ENCODE assay signal across 1 fruit fly cellular context in the genomic region with DNA sequence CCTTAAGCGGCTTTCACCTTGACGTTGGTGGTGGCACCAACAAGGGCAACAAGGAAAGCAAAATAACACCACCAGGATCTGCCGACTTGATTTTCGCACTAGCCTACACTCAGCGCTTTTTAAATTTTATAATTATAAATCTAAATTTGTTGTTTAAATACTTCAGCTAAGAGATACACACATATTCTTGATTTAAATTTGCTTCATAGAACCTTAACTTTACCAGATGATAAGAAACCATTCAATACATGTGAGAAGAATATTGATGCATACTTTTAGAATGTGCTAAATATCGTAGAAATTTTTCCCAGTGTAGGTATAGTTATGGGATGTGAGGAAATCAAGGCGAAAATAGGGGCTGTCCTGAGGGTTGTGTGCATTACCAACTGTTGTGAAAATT.
TF ChIP-seq lines count a peak whose summit lies in the region.

No protein-coding gene starts in this region.

TF ChIP-seq in whole organism, embryonic, 481 proteins besides CTCF, POLR2A, EP300 and RAD21 (continued from another document and continues in another):
- TF ChIP-seq lab (GFP tag; optimal IDR thresholded peaks at IDR 0.05; lab: Kevin White, UChicago) (peak; percentile 18), CG6272 (GFP tag; IDR thresholded peaks at IDR 0.05; lab: Robert Waterston, UW) (no peak), HHEX (GFP tag; optimal IDR thresholded peaks at IDR 0.05; lab: Kevin White, UChicago) (no peak), CG16779 (GFP tag; IDR thresholded peaks at IDR 0.05; lab: Robert Waterston, UW) (no peak), CG8388 (GFP tag; optimal IDR thresholded peaks at IDR 0.05; lab: Kevin White, UChicago) (peak; percentile 44), Nf-YC (tag; optimal IDR thresholded peaks at IDR 0.05; lab: Kevin White, UChicago) (no peak), Neu2 (GFP tag; optimal IDR thresholded peaks at IDR 0.05; lab: Kevin White, UChicago; ENCODE audit: borderline replicate concordance) (no peak), CG14860 (GFP tag; IDR thresholded peaks at IDR 0.05; lab: Robert Waterston, UW; ENCODE audit: partially characterized antibody) (no peak), Doc3 (GFP tag; IDR thresholded peaks at IDR 0.05; lab: Robert Waterston, UW; ENCODE audit: partially characterized antibody) (no peak), Deaf1 (tag; optimal IDR thresholded peaks at IDR 0.05; lab: Kevin White, UChicago) (no peak), MESR4 (GFP tag; optimal IDR thresholded peaks at IDR 0.05; lab: Kevin White, UChicago) (no peak), eyg (GFP tag; optimal IDR thresholded peaks at IDR 0.05; lab: Kevin White, UChicago) (no peak), p53 (GFP tag; optimal IDR thresholded peaks at IDR 0.05; lab: Kevin White, UChicago) (no peak), CG3995 (GFP tag; optimal IDR thresholded peaks at IDR 0.05; lab: Kevin White, UChicago) (no peak), wdn (GFP tag; IDR thresholded peaks at IDR 0.05; lab: Robert Waterston, UW) (no peak), emc (GFP tag; optimal IDR thresholded peaks at IDR 0.05; lab: Kevin White, UChicago) (no peak), az2 (GFP tag; optimal IDR thresholded peaks at IDR 0.05; lab: Kevin White, UChicago) (peak; percentile 8), pb (GFP tag; optimal IDR thresholded peaks at IDR 0.05; lab: Kevin White, UChicago) (no peak), CG33557 (GFP tag; optimal IDR thresholded peaks at IDR 0.05; lab: Kevin White, UChicago) (peak; percentile 18), Ets65A (GFP tag; lab: Kevin White, UChicago) (no peak), Xrp1 (GFP tag; IDR thresholded peaks at IDR 0.05; lab: Robert Waterston, UW) (peak; percentile 61; the same call in 1 of the 2 replicates), fd96Cb (tag; optimal IDR thresholded peaks at IDR 0.05; lab: Kevin White, UChicago) (peak; percentile 50), hb (GFP tag; IDR thresholded peaks at IDR 0.05; lab: Robert Waterston, UW; ENCODE audit: partially characterized antibody) (no peak), CG17385 (GFP tag; optimal IDR thresholded peaks at IDR 0.05; lab: Kevin White, UChicago) (no peak), gro (GFP tag; optimal IDR thresholded peaks at IDR 0.05; lab: Kevin White, UChicago) (no peak), CG34224 (GFP tag; IDR thresholded peaks at IDR 0.05; lab: Robert Waterston, UW; ENCODE audit: partially characterized antibody) (no peak), cad (GFP tag; optimal IDR thresholded peaks at IDR 0.05; lab: Kevin White, UChicago) (no peak), Elba2 (GFP tag; optimal IDR thresholded peaks at IDR 0.05; lab: Kevin White, UChicago) (no peak), Dbx (GFP tag; IDR thresholded peaks at IDR 0.05; lab: Robert Waterston, UW) (no peak), tin (GFP tag; optimal IDR thresholded peaks at IDR 0.05; lab: Kevin White, UChicago) (no peak), CG30020 (tag; optimal IDR thresholded peaks at IDR 0.05; lab: Kevin White, UChicago) (no peak), unc-4 (GFP tag; IDR thresholded peaks at IDR 0.05; lab: Robert Waterston, UW; ENCODE audit: partially characterized antibody) (no peak), Dref (GFP tag; IDR thresholded peaks at IDR 0.05; lab: Robert Waterston, UW) (no peak), CG11456 (GFP tag; IDR thresholded peaks at IDR 0.05; lab: Robert Waterston, UW) (no peak), insv (GFP tag; optimal IDR thresholded peaks at IDR 0.05; lab: Kevin White, UChicago) (no peak), CG10209 (GFP tag; optimal IDR thresholded peaks at IDR 0.05; lab: Kevin White, UChicago) (no peak), CG32532 (GFP tag; IDR thresholded peaks at IDR 0.05; lab: Robert Waterston, UW) (no peak), CG4424 (GFP tag; optimal IDR thresholded peaks at IDR 0.05; lab: Kevin White, UChicago) (peak; percentile 6), nom (GFP tag; optimal IDR thresholded peaks at IDR 0.05; lab: Kevin White, UChicago) (no peak), CG17361 (GFP tag; IDR thresholded peaks at IDR 0.05; lab: Robert Waterston, UW) (peak; percentile 50; the same call in 2 of the 3 replicates), CG4360 (GFP tag; IDR thresholded peaks at IDR 0.05; lab: Robert Waterston, UW) (no peak), pros (GFP tag; optimal IDR thresholded peaks at IDR 0.05; lab: Kevin White, UChicago) (peak; percentile 90), Poxn (GFP tag; IDR thresholded peaks at IDR 0.05; lab: Robert Waterston, UW) (no peak), CG18476 (GFP tag; optimal IDR thresholded peaks at IDR 0.05; lab: Kevin White, UChicago) (no peak), ATbp (GFP tag; optimal IDR thresholded peaks at IDR 0.05; lab: Kevin White, UChicago) (no peak), bab2 (GFP tag; optimal IDR thresholded peaks at IDR 0.05; lab: Kevin White, UChicago) (no peak), H15 (GFP tag; IDR thresholded peaks at IDR 0.05; lab: Robert Waterston, UW) (no peak), yki (optimal IDR thresholded peaks at IDR 0.05; lab: Kevin White, UChicago) (no peak), unpg (GFP tag; optimal IDR thresholded peaks at IDR 0.05; lab: Kevin White, UChicago) (peak; percentile 38), MBD-R2 (GFP tag; IDR thresholded peaks at IDR 0.05; lab: Robert Waterston, UW) (no peak), Sry-δ (GFP tag; optimal IDR thresholded peaks at IDR 0.05; lab: Kevin White, UChicago) (no peak), Gug (GFP tag; IDR thresholded peaks at IDR 0.05; lab: Robert Waterston, UW) (no peak), CG1792 (GFP tag; optimal IDR thresholded peaks at IDR 0.05; lab: Kevin White, UChicago) (no peak), CG5245 (GFP tag; optimal IDR thresholded peaks at IDR 0.05; lab: Kevin White, UChicago) (no peak), CG6854 (GFP tag; optimal IDR thresholded peaks at IDR 0.05; lab: Kevin White, UChicago) (no peak), Ptx1 (GFP tag; IDR thresholded peaks at IDR 0.05; lab: Robert Waterston, UW) (no peak), Hmr (GFP tag; optimal IDR thresholded peaks at IDR 0.05; lab: Kevin White, UChicago) (no peak), Ets97D (GFP tag; optimal IDR thresholded peaks at IDR 0.05; lab: Kevin White, UChicago) (no peak), GATAe (GFP tag; conservative IDR thresholded peaks at IDR 0.05; lab: Robert Waterston, UW) (no peak), scrt (GFP tag; optimal IDR thresholded peaks at IDR 0.05; lab: Kevin White, UChicago) (no peak), caup (GFP tag; optimal IDR thresholded peaks at IDR 0.05; lab: Kevin White, UChicago; ENCODE audit: severe bottlenecking) (no peak), dmrt11E (tag; optimal IDR thresholded peaks at IDR 0.05; lab: Kevin White, UChicago) (peak; percentile 72), vvl (GFP tag; IDR thresholded peaks at IDR 0.05; lab: Robert Waterston, UW) (0 out of 2 replicates have a peak, but pooled peaks have one; percentile 10), z (GFP tag; IDR thresholded peaks at IDR 0.05; lab: Robert Waterston, UW) (no peak), CrebB (tag; optimal IDR thresholded peaks at IDR 0.05; lab: Kevin White, UChicago) (no peak), Atf3 (GFP tag; optimal IDR thresholded peaks at IDR 0.05; lab: Kevin White, UChicago) (no peak), Dad (GFP tag; optimal IDR thresholded peaks at IDR 0.05; lab: Kevin White, UChicago) (no peak), aop (GFP tag; IDR thresholded peaks at IDR 0.05; lab: Robert Waterston, UW) (no peak), CG11398 (GFP tag; optimal IDR thresholded peaks at IDR 0.05; lab: Kevin White, UChicago) (no peak), h (optimal IDR thresholded peaks at IDR 0.05; lab: Kevin White, UChicago) (no peak), Mrtf (GFP tag; IDR thresholded peaks at IDR 0.05; lab: Robert Waterston, UW) (no peak), CG12659 (GFP tag; optimal IDR thresholded peaks at IDR 0.05; lab: Kevin White, UChicago) (no peak), sens-2 (GFP tag; IDR thresholded peaks at IDR 0.05; lab: Robert Waterston, UW) (no peak), hbn (GFP tag; IDR thresholded peaks at IDR 0.05; lab: Robert Waterston, UW; ENCODE audit: partially characterized antibody) (no peak), CG10267 (tag; optimal IDR thresholded peaks at IDR 0.05; lab: Kevin White, UChicago) (peak; percentile 56), CG4730 (GFP tag; IDR thresholded peaks at IDR 0.05; lab: Robert Waterston, UW) (no peak), CG17912 (GFP tag; optimal IDR thresholded peaks at IDR 0.05; lab: Kevin White, UChicago) (no peak), sim (GFP tag; IDR thresholded peaks at IDR 0.05; lab: Robert Waterston, UW) (no peak), gcm2 (GFP tag; optimal IDR thresholded peaks at IDR 0.05; lab: Kevin White, UChicago) (no peak), CHES-1-like (GFP tag; optimal IDR thresholded peaks at IDR 0.05; lab: Kevin White, UChicago) (no peak), BEAF-32 (GFP tag; optimal IDR thresholded peaks at IDR 0.05; lab: Kevin White, UChicago) (no peak), HLH4C (GFP tag; IDR thresholded peaks at IDR 0.05; lab: Robert Waterston, UW; ENCODE audit: partially characterized antibody) (no peak), CG17186 (GFP tag; optimal IDR thresholded peaks at IDR 0.05; lab: Kevin White, UChicago) (no peak), Hand (GFP tag; optimal IDR thresholded peaks at IDR 0.05; lab: Kevin White, UChicago) (no peak), CG32772 (GFP tag; IDR thresholded peaks at IDR 0.05; lab: Robert Waterston, UW) (no peak), Ada2b (GFP tag; IDR thresholded peaks at IDR 0.05; lab: Robert Waterston, UW) (no peak), Rx (GFP tag; IDR thresholded peaks at IDR 0.05; lab: Robert Waterston, UW) (no peak), CG15479 (GFP tag; optimal IDR thresholded peaks at IDR 0.05; lab: Kevin White, UChicago) (no peak), stc (GFP tag; IDR thresholded peaks at IDR 0.05; lab: Robert Waterston, UW) (no peak), rib (GFP tag; IDR thresholded peaks at IDR 0.05; lab: Robert Waterston, UW) (no peak), da (GFP tag; optimal IDR thresholded peaks at IDR 0.05; lab: Kevin White, UChicago) (no peak), prd (optimal IDR thresholded peaks at IDR 0.05; lab: Kevin White, UChicago) (no peak), prd (GFP tag; IDR thresholded peaks at IDR 0.05; lab: Robert Waterston, UW) (no peak), dan (GFP tag; IDR thresholded peaks at IDR 0.05; lab: Robert Waterston, UW) (no peak), CG17802 (tag; optimal IDR thresholded peaks at IDR 0.05; lab: Kevin White, UChicago) (no peak), chm (GFP tag; IDR thresholded peaks at IDR 0.05; lab: Robert Waterston, UW) (no peak), Hr39 (optimal IDR thresholded peaks at IDR 0.05; lab: Kevin White, UChicago) (no peak), ind (GFP tag; optimal IDR thresholded peaks at IDR 0.05; lab: Kevin White, UChicago) (peak; percentile 18), lov (optimal IDR thresholded peaks at IDR 0.05; lab: Kevin White, UChicago) (no peak), lov (GFP tag; IDR thresholded peaks at IDR 0.05; lab: Robert Waterston, UW) (no peak), crol (GFP tag; IDR thresholded peaks at IDR 0.05; lab: Robert Waterston, UW) (no peak), CG15269 (tag; optimal IDR thresholded peaks at IDR 0.05; lab: Kevin White, UChicago) (no peak), CG9932 (GFP tag; IDR thresholded peaks at IDR 0.05; lab: Robert Waterston, UW) (no peak), gcm (GFP tag; optimal IDR thresholded peaks at IDR 0.05; lab: Kevin White, UChicago) (peak; percentile 64), seq (GFP tag; IDR thresholded peaks at IDR 0.05; lab: Robert Waterston, UW) (no peak), onecut (GFP tag; IDR thresholded peaks at IDR 0.05; lab: Robert Waterston, UW) (no peak), B-H2 (GFP tag; optimal IDR thresholded peaks at IDR 0.05; lab: Kevin White, UChicago) (no peak), CG17359 (tag; optimal IDR thresholded peaks at IDR 0.05; lab: Kevin White, UChicago) (peak; percentile 30), CG16863 (GFP tag; optimal IDR thresholded peaks at IDR 0.05; lab: Kevin White, UChicago) (no peak), Sin3A (optimal IDR thresholded peaks at IDR 0.05; lab: Kevin White, UChicago) (no peak), phol (tag; optimal IDR thresholded peaks at IDR 0.05; lab: Kevin White, UChicago) (peak; percentile 49), zfh1 (GFP tag; IDR thresholded peaks at IDR 0.05; lab: Robert Waterston, UW) (no peak), vnd (GFP tag; IDR thresholded peaks at IDR 0.05; lab: Robert Waterston, UW; ENCODE audit: partially characterized antibody) (no peak), NFAT (GFP tag; IDR thresholded peaks at IDR 0.05; lab: Robert Waterston, UW) (no peak), oc (tag; optimal IDR thresholded peaks at IDR 0.05; lab: Kevin White, UChicago) (peak; percentile 41), CG7745 (tag; optimal IDR thresholded peaks at IDR 0.05; lab: Kevin White, UChicago) (no peak), zfh2 (GFP tag; optimal IDR thresholded peaks at IDR 0.05; lab: Kevin White, UChicago) (no peak), CG15073 (GFP tag; optimal IDR thresholded peaks at IDR 0.05; lab: Kevin White, UChicago) (no peak), CG32767 (GFP tag; IDR thresholded peaks at IDR 0.05; lab: Robert Waterston, UW) (no peak), ranshi (GFP tag; IDR thresholded peaks at IDR 0.05; lab: Robert Waterston, UW) (no peak), peb (GFP tag; IDR thresholded peaks at IDR 0.05; lab: Robert Waterston, UW) (no peak), CG18619 (GFP tag; optimal IDR thresholded peaks at IDR 0.05; lab: Kevin White, UChicago) (no peak), CG1832 (GFP tag; optimal IDR thresholded peaks at IDR 0.05; lab: Kevin White, UChicago) (no peak), org-1 (GFP tag; optimal IDR thresholded peaks at IDR 0.05; lab: Kevin White, UChicago) (no peak), CG13123 (GFP tag; optimal IDR thresholded peaks at IDR 0.05; lab: Kevin White, UChicago) (no peak), CG9727 (GFP tag; optimal IDR thresholded peaks at IDR 0.05; lab: Kevin White, UChicago) (peak; percentile 22), crc (GFP tag; optimal IDR thresholded peaks at IDR 0.05; lab: Kevin White, UChicago) (no peak), gt (GFP tag; IDR thresholded peaks at IDR 0.05; lab: Robert Waterston, UW) (no peak), Med (GFP tag; lab: Kevin White, UChicago) (peak; percentile 14), sna (GFP tag; IDR thresholded peaks at IDR 0.05; lab: Robert Waterston, UW; ENCODE audit: partially characterized antibody) (no peak), dysf (GFP tag; IDR thresholded peaks at IDR 0.05; lab: Robert Waterston, UW) (no peak), CG7556 (GFP tag; optimal IDR thresholded peaks at IDR 0.05; lab: Kevin White, UChicago) (peak; percentile 39), HLH54F (GFP tag; optimal IDR thresholded peaks at IDR 0.05; lab: Kevin White, UChicago) (no peak), Stat92E (GFP tag; optimal IDR thresholded peaks at IDR 0.05; lab: Kevin White, UChicago) (no peak), ham (GFP tag; IDR thresholded peaks at IDR 0.05; lab: Robert Waterston, UW) (no peak)
